Fruit fly (Drosophila melanogaster) whole organism, embryonic: ENCODE results near the gene CG31102.

Source experiments
- Blimp-1 ChIP-seq: fragments of 200-800 bp; sonication (Bioruptor generic); optimal IDR thresholded peaks from 3 replicates; lab custom pipeline; 2018; ENCODE audit warnings: missing biosample characterization, missing genetic modification characterization, mild to moderate bottlenecking, moderate library complexity, missing genetic modification reagents
- CG10267 ChIP-seq: fragments of 200-800 bp; sonication (Bioruptor generic); optimal IDR thresholded peaks from 2 replicates; lab custom pipeline; 2018; ENCODE audit warnings: missing biosample characterization, mild to moderate bottlenecking, missing genetic modification characterization, moderate library complexity
- CG13296 ChIP-seq: fragments of 200-800 bp; sonication (Bioruptor generic); optimal IDR thresholded peaks from 3 replicates; lab custom pipeline; 2018; ENCODE audit warnings: missing biosample characterization, mild to moderate bottlenecking, missing genetic modification characterization
- CG14014 ChIP-seq: fragments of 200-800 bp; sonication (Bioruptor generic); IDR thresholded peaks from 2 replicates; pipeline ENCODE4 v1.3.6; 2022; ENCODE audit warnings: missing biosample characterization, missing genetic modification characterization
- CG15269 ChIP-seq: fragments of 200-800 bp; sonication (Bioruptor generic); optimal IDR thresholded peaks from 2 replicates; lab custom pipeline; 2018; ENCODE audit warnings: missing biosample characterization, mild to moderate bottlenecking, missing genetic modification characterization, moderate library complexity
- CG15479 ChIP-seq: fragments of 200-800 bp; sonication (Bioruptor generic); optimal IDR thresholded peaks from 3 replicates; lab custom pipeline; 2019; ENCODE audit warnings: missing biosample characterization, mild to moderate bottlenecking, missing genetic modification characterization, moderate library complexity
- CG18011 ChIP-seq: fragments of 200-800 bp; sonication (Bioruptor generic); optimal IDR thresholded peaks from 2 replicates; lab custom pipeline; 2017; ENCODE audit warnings: missing biosample characterization, missing genetic modification characterization, mild to moderate bottlenecking, moderate library complexity, missing genotype
- CG2116 ChIP-seq: fragments of 200-800 bp; sonication (Bioruptor generic); optimal IDR thresholded peaks from 3 replicates; lab custom pipeline; 2018; ENCODE audit warnings: missing biosample characterization, mild to moderate bottlenecking, missing genetic modification characterization
- CG31388 ChIP-seq: fragments of 200-800 bp; sonication (Bioruptor generic); optimal IDR thresholded peaks from 2 replicates; lab custom pipeline; 2016; ENCODE audit warnings: missing biosample characterization, missing genetic modification characterization
- CG3163 ChIP-seq: fragments of 200-800 bp; sonication (Bioruptor generic); optimal IDR thresholded peaks from 3 replicates; lab custom pipeline; 2016; ENCODE audit warnings: missing biosample characterization, missing genetic modification characterization
- CG33213 ChIP-seq: fragments of 200-800 bp; sonication (Bioruptor generic); optimal IDR thresholded peaks from 3 replicates; lab custom pipeline; 2016; ENCODE audit warnings: missing biosample characterization, missing genetic modification characterization
- CG3726 ChIP-seq: fragments of 200-800 bp; sonication (Bioruptor generic); IDR thresholded peaks from 3 replicates; pipeline ENCODE4, ENCODE4 v1.3.6; 2022; ENCODE audit warnings: missing biosample characterization, missing genetic modification characterization
- CG3847 ChIP-seq: fragments of 200-800 bp; sonication (Bioruptor generic); IDR thresholded peaks from 2 replicates; pipeline ENCODE4 v1.3.6; 2022; ENCODE audit warnings: missing biosample characterization, missing genetic modification characterization
- CG4854 ChIP-seq: fragments of 200-800 bp; sonication (Bioruptor generic); optimal IDR thresholded peaks from 2 replicates; lab custom pipeline; 2016; ENCODE audit warnings: missing biosample characterization, missing genetic modification characterization, inconsistent platforms
- CG6254 ChIP-seq: fragments of 200-800 bp; sonication (Bioruptor generic); optimal IDR thresholded peaks from 3 replicates; lab custom pipeline; 2017; ENCODE audit warnings: mild to moderate bottlenecking, missing biosample characterization, missing genetic modification reagents, missing genetic modification characterization
- CG6689 ChIP-seq: fragments of 200-800 bp; sonication (Bioruptor generic); IDR thresholded peaks from 2 replicates; pipeline ENCODE4 v1.3.6; 2022; ENCODE audit warnings: missing biosample characterization, missing genetic modification characterization
- CG6854 ChIP-seq: fragments of 200-800 bp; sonication (Bioruptor generic); optimal IDR thresholded peaks from 3 replicates; lab custom pipeline; 2017; ENCODE audit warnings: missing biosample characterization, mild to moderate bottlenecking, missing genetic modification characterization
- CG8478 ChIP-seq: fragments of >200 bp; optimal IDR thresholded peaks from 2 replicates; lab custom pipeline; 2018
- CG8924 ChIP-seq: fragments of 200-800 bp; optimal IDR thresholded peaks from 3 replicates; lab custom pipeline; 2019; ENCODE audit warnings: missing biosample characterization, mild to moderate bottlenecking, missing genetic modification characterization, moderate library complexity
- CG9797 ChIP-seq: fragments of 200-800 bp; sonication (Bioruptor generic); optimal IDR thresholded peaks from 3 replicates; lab custom pipeline; 2018; ENCODE audit warnings: missing biosample characterization, mild to moderate bottlenecking, missing genetic modification characterization
- CHES-1-like ChIP-seq: fragments of 200-800 bp; sonication (Bioruptor generic); optimal IDR thresholded peaks from 2 replicates; lab custom pipeline; 2016; ENCODE audit warnings: missing biosample characterization, missing genetic modification characterization
- D19B ChIP-seq: fragments of 200-800 bp; sonication (Bioruptor generic); optimal IDR thresholded peaks from 2 replicates; lab custom pipeline; 2017; ENCODE audit warnings: missing biosample characterization, mild to moderate bottlenecking, missing genetic modification characterization
- Dbx ChIP-seq: fragments of 200-800 bp; sonication (Bioruptor generic); IDR thresholded peaks from 3 replicates; pipeline ENCODE4 v1.3.6; 2022; ENCODE audit warnings: missing biosample characterization, missing genetic modification characterization
- Dek ChIP-seq: fragments of 200-800 bp; sonication (Bioruptor generic); optimal IDR thresholded peaks from 3 replicates; lab custom pipeline; 2019; ENCODE audit warnings: missing biosample characterization, mild to moderate bottlenecking, missing genetic modification characterization, moderate library complexity
- Doc2 ChIP-seq: fragments of 200-800 bp; sonication (Bioruptor generic); IDR thresholded peaks from 2 replicates; pipeline ENCODE4 v1.3.6; 2022; ENCODE audit warnings: missing biosample characterization, missing genetic modification characterization
- H2.0 ChIP-seq: fragments of 200-800 bp; sonication (Bioruptor generic); IDR thresholded peaks from 2 replicates; pipeline ENCODE4 v1.3.6; 2022; ENCODE audit warnings: missing biosample characterization, missing genetic modification characterization
- HmgZ ChIP-seq: fragments of 200-800 bp; sonication (Bioruptor generic); optimal IDR thresholded peaks from 2 replicates; lab custom pipeline; 2018; ENCODE audit warnings: missing biosample characterization, mild to moderate bottlenecking, missing genetic modification characterization
- Trl ChIP-seq, 3 experiments: fragments of >200 bp in 2 of 3; fragments of 200-800 bp in 1 of 3; sonication (Bioruptor generic) in 1 of 3; optimal IDR thresholded peaks; 2 replicates in 1 of 3; 3 replicates in 2 of 3; lab custom pipeline; 2016 to 2017; ENCODE audit warnings: missing biosample characterization in 1 of 3, missing genetic modification characterization in 1 of 3
- YL-1 ChIP-seq: fragments of 200-800 bp; sonication (Bioruptor generic); optimal IDR thresholded peaks from 3 replicates; lab custom pipeline; 2017; ENCODE audit warnings: missing biosample characterization, mild to moderate bottlenecking, missing genetic modification characterization
- bowl ChIP-seq: fragments of 200-800 bp; sonication (Bioruptor generic); IDR thresholded peaks from 2 replicates; pipeline ENCODE4 v1.3.6; 2022; ENCODE audit warnings: missing biosample characterization, missing genetic modification characterization
- caup ChIP-seq: fragments of 200-800 bp; sonication (Bioruptor generic); optimal IDR thresholded peaks from 3 replicates; lab custom pipeline; 2017; ENCODE audit warnings: missing biosample characterization, mild to moderate bottlenecking, missing genetic modification characterization, moderate library complexity; ENCODE audit not compliant: severe bottlenecking
- chif ChIP-seq, 2 experiments: fragments of 200-800 bp; sonication (Bioruptor generic); optimal IDR thresholded peaks; 3 replicates each; lab custom pipeline; 2016; ENCODE audit warnings: missing biosample characterization in 2 of 2, missing genetic modification characterization in 2 of 2
- chinmo ChIP-seq: fragments of 200-800 bp; sonication (Bioruptor generic); IDR thresholded peaks from 4 replicates; pipeline ENCODE4 v1.3.6; 2022; ENCODE audit warnings: missing biosample characterization, missing genetic modification characterization; ENCODE audit not compliant: partially characterized antibody
- cwo ChIP-seq: fragments of 200-800 bp; sonication (Bioruptor generic); optimal IDR thresholded peaks from 3 replicates; lab custom pipeline; 2017; ENCODE audit warnings: missing biosample characterization, missing genetic modification characterization, mild to moderate bottlenecking, moderate library complexity, missing genetic modification reagents
- esg ChIP-seq: fragments of 200-800 bp; sonication (Bioruptor generic); conservative IDR thresholded peaks from 2 replicates; pipeline ENCODE4 v1.3.6; 2022; ENCODE audit warnings: missing biosample characterization, missing genetic modification characterization
- ewg ChIP-seq: fragments of 200-800 bp; sonication (Bioruptor generic); optimal IDR thresholded peaks from 3 replicates; lab custom pipeline; 2017; ENCODE audit warnings: mild to moderate bottlenecking, missing biosample characterization, missing genetic modification reagents, missing genetic modification characterization
- exex ChIP-seq: fragments of 200-800 bp; sonication (Bioruptor generic); optimal IDR thresholded peaks from 4 replicates; lab custom pipeline; 2018; ENCODE audit warnings: missing biosample characterization, mild to moderate bottlenecking, missing genetic modification characterization, moderate library complexity
- h ChIP-seq: fragments of >200 bp; optimal IDR thresholded peaks from 2 replicates; lab custom pipeline; 2017
- kay ChIP-seq: fragments of 200-800 bp; sonication (Bioruptor generic); optimal IDR thresholded peaks from 2 replicates; lab custom pipeline; 2016; ENCODE audit warnings: missing biosample characterization, missing genetic modification characterization
- klu ChIP-seq: fragments of 200-800 bp; sonication (Bioruptor generic); IDR thresholded peaks from 2 replicates; pipeline ENCODE4 v1.3.6; 2022; ENCODE audit warnings: missing biosample characterization, missing genetic modification characterization
- kni ChIP-seq: fragments of 200-800 bp; sonication (Bioruptor generic); optimal IDR thresholded peaks from 3 replicates; lab custom pipeline; 2017; ENCODE audit warnings: mild to moderate bottlenecking, missing biosample characterization, missing genetic modification reagents, missing genetic modification characterization
- lov ChIP-seq, 2 experiments: fragments of 200-800 bp in 1 of 2; fragments of >200 bp in 1 of 2; sonication (Bioruptor generic) in 1 of 2; IDR thresholded peaks in 1 of 2; optimal IDR thresholded peaks in 1 of 2; 2 replicates in 1 of 2; 3 replicates in 1 of 2; pipeline versions ENCODE4 v1.3.6 to Lab custom; 2017 to 2022; ENCODE audit warnings: missing biosample characterization in 1 of 2, missing genetic modification characterization in 1 of 2
- org-1 ChIP-seq: fragments of 200-800 bp; sonication (Bioruptor generic); optimal IDR thresholded peaks from 2 replicates; lab custom pipeline; 2017; ENCODE audit warnings: missing biosample characterization, missing genetic modification characterization
- pho ChIP-seq: fragments of 200-800 bp; sonication (Bioruptor generic); optimal IDR thresholded peaks from 2 replicates; lab custom pipeline; 2016; ENCODE audit warnings: missing biosample characterization, missing genetic modification characterization
- pros ChIP-seq: fragments of 200-800 bp; sonication (Bioruptor generic); optimal IDR thresholded peaks from 3 replicates; lab custom pipeline; 2019; ENCODE audit warnings: missing biosample characterization, mild to moderate bottlenecking, missing genetic modification characterization, moderate library complexity
- salm ChIP-seq: fragments of 200-800 bp; sonication (Bioruptor generic); optimal IDR thresholded peaks from 2 replicates; lab custom pipeline; 2018; ENCODE audit warnings: missing biosample characterization, mild to moderate bottlenecking, missing genetic modification characterization
- sima ChIP-seq: fragments of 200-800 bp; sonication (Bioruptor generic); optimal IDR thresholded peaks from 2 replicates; lab custom pipeline; 2016; ENCODE audit warnings: missing biosample characterization, missing genetic modification characterization
- toy ChIP-seq: fragments of 200-800 bp; sonication (Bioruptor generic); IDR thresholded peaks from 2 replicates; pipeline ENCODE4 v1.3.6; 2022; ENCODE audit warnings: missing biosample characterization, missing genetic modification characterization
- twi ChIP-seq: fragments of 200-800 bp; optimal IDR thresholded peaks from 2 replicates; lab custom pipeline; 2019; ENCODE audit warnings: missing biosample characterization, mild to moderate bottlenecking, missing genetic modification characterization, moderate library complexity
- yki ChIP-seq: fragments of >200 bp; optimal IDR thresholded peaks from 3 replicates; lab custom pipeline; 2018

The CG31102 gene

DNA sequence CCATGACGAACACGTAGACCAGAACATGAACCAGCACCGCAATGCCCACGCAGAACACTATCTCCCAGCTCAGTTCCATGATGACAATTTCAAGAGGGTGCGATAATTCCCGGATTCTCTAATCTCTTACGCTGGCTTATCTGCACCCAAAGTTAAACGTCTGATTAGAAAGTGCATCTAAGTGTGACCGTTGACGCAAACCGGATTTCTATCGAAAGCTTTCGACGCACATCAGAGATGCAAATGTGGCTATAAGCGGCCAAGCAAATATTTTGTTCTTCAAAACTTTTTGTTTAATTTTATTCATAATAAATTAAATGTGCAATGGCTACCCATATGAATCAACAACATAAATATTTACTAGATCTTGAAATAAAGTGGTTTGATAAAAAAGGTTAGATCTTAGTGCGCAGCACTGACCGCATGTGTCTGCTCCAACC, 33.1 kb downstream of the CG31102 start, which contains the start of the genes Kdsr and CG11858 (continued):
- TF ChIP-seq CG13296 (peak; percentile 56), CG4854 (peak; percentile 55), CG2116 (GFP tag; lab: Kevin White, UChicago) (peak; percentile 63), H2.0 (GFP tag; lab: Robert Waterston, UW) (peak; percentile 60; the same call in 1 of the 2 replicates), klu (GFP tag; lab: Robert Waterston, UW) (peak; percentile 38; the same call in 1 of the 2 replicates), salm (tag; lab: Kevin White, UChicago) (no peak), HmgZ (tag; lab: Kevin White, UChicago) (peak; percentile 79), Blimp-1 (GFP tag; lab: Kevin White, UChicago) (no peak), pho (GFP tag; lab: Kevin White, UChicago) (peak; percentile 57), CG6254 (GFP tag; lab: Kevin White, UChicago) (no peak), esg (GFP tag; lab: Robert Waterston, UW) (peak; percentile 36; the same call in 1 of the 2 replicates), YL-1 (peak; percentile 3), cwo (GFP tag; lab: Kevin White, UChicago) (peak; percentile 12), Dek (tag; lab: Kevin White, UChicago) (peak; percentile 52), Trl (optimal IDR thresholded peaks at IDR 0.05; lab: Kevin White, UChicago) (no peak), Trl (GFP tag; optimal IDR thresholded peaks at IDR 0.05; lab: Kevin White, UChicago) (peak; percentile 36), chif (GFP tag; optimal IDR thresholded peaks at IDR 0.05; lab: Kevin White, UChicago) (peak; percentile 49 to 56), CG14014 (peak; percentile 77), kni (GFP tag; lab: Kevin White, UChicago) (peak; percentile 6), CG3163 (GFP tag; lab: Kevin White, UChicago) (peak; percentile 19), CHES-1-like (GFP tag; lab: Kevin White, UChicago) (peak; percentile 41), caup (peak; percentile 58), CG8924 (peak; percentile 58), toy (GFP tag; lab: Robert Waterston, UW) (no peak), yki (lab: Kevin White, UChicago) (no peak), ewg (GFP tag; lab: Kevin White, UChicago) (no peak), exex (peak; percentile 63), CG33213 (GFP tag; lab: Kevin White, UChicago) (peak; percentile 51), CG6854 (GFP tag; lab: Kevin White, UChicago) (no peak), CG31388 (GFP tag; lab: Kevin White, UChicago) (no peak), CG3847 (GFP tag; lab: Robert Waterston, UW) (peak; percentile 68), D19B (no peak), CG10267 (tag; lab: Kevin White, UChicago) (peak; percentile 63), CG3726 (no peak), sima (GFP tag; lab: Kevin White, UChicago) (no peak), Doc2 (GFP tag; lab: Robert Waterston, UW) (no peak), CG9797 (GFP tag; lab: Kevin White, UChicago) (peak; percentile 76), kay (GFP tag; lab: Kevin White, UChicago) (peak; percentile 35), CG18011 (GFP tag; lab: Kevin White, UChicago) (peak; percentile 37), twi (tag; lab: Kevin White, UChicago) (peak; percentile 30), lov (optimal IDR thresholded peaks at IDR 0.05; lab: Kevin White, UChicago) (no peak), lov (GFP tag; IDR thresholded peaks at IDR 0.05; lab: Robert Waterston, UW) (0 out of 3 replicates have a peak, but pooled peaks have one; percentile 63), CG15479 (no peak), CG6689 (GFP tag; lab: Robert Waterston, UW) (peak; percentile 63), org-1 (no peak), pros (no peak), bowl (GFP tag; lab: Robert Waterston, UW) (no peak), CG8478 (no peak), CG15269 (tag; lab: Kevin White, UChicago) (no peak), Dbx (peak; percentile 61; the same call in 1 of the 3 replicates), h (no peak), chinmo (GFP tag; lab: Robert Waterston, UW) (peak; percentile 95)
